Worm (Caenorhabditis elegans): ENCODE measurements around the gene ttbk-2.1.
"Not testable (repeated sequence)": the region's sequence is repeated elsewhere in the genome, so short reads cannot be mapped to it uniquely, and the experiment has no call there.

ttbk-2.1 gene

DNA sequence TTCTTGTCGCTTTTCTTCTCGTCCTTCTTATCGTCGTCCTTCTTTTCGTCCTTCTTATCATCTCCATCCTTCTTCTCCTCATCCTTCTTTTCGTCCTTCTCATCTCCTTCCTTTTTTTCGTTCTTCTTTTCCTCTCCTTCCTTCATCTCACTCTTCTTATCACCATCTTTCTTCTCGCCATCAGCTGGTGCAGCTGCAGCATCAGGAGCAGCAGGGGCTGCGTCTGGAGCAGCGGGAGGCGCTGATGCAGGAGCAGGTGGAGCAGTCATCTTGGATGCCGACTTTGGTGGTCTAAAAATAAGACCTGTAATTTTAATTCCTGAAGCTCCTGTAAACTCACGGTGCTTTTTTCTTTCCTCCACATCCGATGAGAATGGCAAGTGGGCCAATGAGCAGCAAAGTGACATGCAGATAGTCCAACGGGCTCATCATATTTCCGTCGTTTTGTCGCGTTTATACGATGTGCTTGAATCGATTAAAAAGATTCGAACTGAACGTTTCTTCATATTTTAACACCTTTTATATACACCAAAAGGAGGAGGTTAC, 33.1 kb upstream of the ttbk-2.1 start, which contains the start of gene cylc-1:
Gene cylc-1, minus strand, starts transcription at position 496 of the 546 bp plus-strand sequence.
- TF ChIP-seq aly-2, ceh-28, ceh-9 (tag; optimal IDR thresholded peaks at IDR 0.05): not testable (repeated sequence)

DNA sequence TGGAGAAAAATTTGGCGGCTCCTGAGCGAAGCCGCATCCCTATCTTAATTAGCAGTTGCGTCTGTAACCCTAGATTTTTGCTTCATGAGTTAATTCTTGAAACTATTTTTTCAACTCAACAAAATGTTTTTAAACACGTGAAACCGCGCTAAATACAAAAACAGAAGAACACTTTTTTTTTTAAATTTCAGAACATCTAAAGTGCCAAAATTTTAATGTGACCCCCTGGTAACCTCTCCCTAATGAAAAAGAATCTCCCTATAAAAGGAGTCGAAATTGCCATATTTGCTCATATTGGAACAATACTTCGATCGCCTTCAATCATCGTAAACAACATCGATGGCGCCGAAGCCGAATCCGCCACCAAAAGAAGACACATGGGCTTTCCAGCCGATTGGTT, 31.9 kb upstream of the ttbk-2.1 start, which contains the start of gene nsph-4.1:
Gene nsph-4.1, plus strand, starts transcription at position 301 of the 400 bp plus-strand sequence.
- not testable (repeated sequence) for TF ChIP-seq nhr-11, elt-3, R02D3.7 (tag; optimal IDR thresholded peaks at IDR 0.05)

DNA sequence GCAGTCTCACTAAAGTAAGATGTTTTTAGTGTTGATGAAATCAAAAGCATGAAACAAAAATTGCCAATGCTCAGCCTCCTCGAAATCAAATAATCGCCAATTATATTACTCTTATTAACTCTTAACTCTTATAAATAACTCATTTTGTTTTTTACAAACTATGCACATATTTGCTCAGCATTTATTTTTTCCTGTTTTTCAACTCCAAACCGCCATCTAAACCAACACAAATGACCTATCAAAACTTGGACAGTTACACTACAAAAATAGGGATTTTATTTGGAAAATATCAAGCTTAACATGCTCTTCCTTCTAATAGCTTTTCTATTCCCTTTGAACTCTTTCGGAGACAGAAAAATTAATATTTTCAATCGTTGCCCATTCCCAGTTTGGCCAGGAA, 29.9 kb upstream of the ttbk-2.1 start, which contains the start of gene thn-6:
Gene thn-6, plus strand, starts transcription at position 301 of the 400 bp plus-strand sequence.
- TF ChIP-seq aly-2 (tag; optimal IDR thresholded peaks at IDR 0.05) (no peak), eor-1 (tag; optimal IDR thresholded peaks at IDR 0.05) (no peak), ceh-82 (tag; optimal IDR thresholded peaks at IDR 0.05) (no peak), ceh-9 (tag; optimal IDR thresholded peaks at IDR 0.05) (no peak), nhr-67 (tag; optimal IDR thresholded peaks at IDR 0.05) (no peak), mdl-1 (tag; optimal IDR thresholded peaks at IDR 0.05) (no peak), nhr-237 (tag; optimal IDR thresholded peaks at IDR 0.05) (no peak), zag-1 (tag; optimal IDR thresholded peaks at IDR 0.05) (no peak), unc-39 (tag; optimal IDR thresholded peaks at IDR 0.05) (no peak), nhr-76 (tag; optimal IDR thresholded peaks at IDR 0.05) (no peak), lin-39 (tag; optimal IDR thresholded peaks at IDR 0.05) (no peak), elt-2 (tag; optimal IDR thresholded peaks at IDR 0.05) (no peak), R02D3.7 (tag; optimal IDR thresholded peaks at IDR 0.05) (no peak), nhr-25 (tag; optimal IDR thresholded peaks at IDR 0.05) (no peak), elt-1 (tag; optimal IDR thresholded peaks at IDR 0.05) (no peak), fkh-10 (GFP tag; optimal IDR thresholded peaks at IDR 0.05) (no peak), nhr-28 (tag; optimal IDR thresholded peaks at IDR 0.05) (no peak)

DNA sequence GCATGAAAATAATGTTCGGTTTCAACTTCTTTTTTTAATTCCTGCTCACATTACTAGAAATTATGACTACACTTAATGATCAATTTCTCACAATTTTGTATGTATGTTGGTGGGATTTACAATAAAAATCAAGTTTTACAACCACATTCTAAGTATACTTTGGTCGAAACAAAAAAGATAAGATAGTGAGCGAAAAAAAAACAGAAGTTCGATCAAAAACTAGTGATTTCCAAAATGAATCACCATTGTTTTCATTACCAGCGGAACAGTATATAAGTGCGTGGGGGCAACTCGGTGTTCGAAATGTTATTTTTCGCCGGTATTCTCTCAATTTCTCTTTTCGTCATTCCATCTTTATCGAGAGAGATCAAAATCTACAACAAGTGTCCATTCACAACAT, 28.0 kb upstream of the ttbk-2.1 start, which contains the start of gene thn-5:
Gene thn-5, plus strand, starts transcription at position 301 of the 400 bp plus-strand sequence.
- no peak for TF ChIP-seq lsy-12 (tag; optimal IDR thresholded peaks at IDR 0.05)
- no peak for TF ChIP-seq nhr-43 (tag; optimal IDR thresholded peaks at IDR 0.05; ENCODE audit: poor library complexity, severe bottlenecking)
- TF ChIP-seq lin-39 (tag; optimal IDR thresholded peaks at IDR 0.05): no peak
- TF ChIP-seq ZK546.5 (tag; optimal IDR thresholded peaks at IDR 0.05): no peak

DNA sequence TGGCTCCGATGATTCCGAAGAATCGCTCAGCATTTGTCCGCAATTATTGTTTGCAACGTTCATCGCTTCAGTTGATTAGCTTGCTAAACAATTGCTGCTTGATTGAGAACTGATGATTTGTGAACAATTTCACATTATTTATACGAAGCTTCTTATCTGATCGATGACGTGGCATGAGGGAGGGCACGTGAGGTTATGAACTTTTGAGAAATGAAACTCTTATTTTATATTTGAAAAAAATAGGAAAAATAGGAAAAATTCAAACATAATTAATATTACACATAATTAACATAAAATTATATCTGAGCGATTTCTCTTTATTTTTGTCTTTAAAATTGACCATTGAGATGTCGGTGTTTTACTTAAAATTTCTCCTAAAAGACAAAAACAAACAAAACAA, 3.8 kb upstream of the ttbk-2.1 start, which contains the start of gene F36H12.10:
Gene F36H12.10, minus strand, starts transcription at position 101 of the 400 bp plus-strand sequence.
- not testable (repeated sequence) for TF ChIP-seq ceh-28, aly-2, skn-1 (tag; optimal IDR thresholded peaks at IDR 0.05)

DNA sequence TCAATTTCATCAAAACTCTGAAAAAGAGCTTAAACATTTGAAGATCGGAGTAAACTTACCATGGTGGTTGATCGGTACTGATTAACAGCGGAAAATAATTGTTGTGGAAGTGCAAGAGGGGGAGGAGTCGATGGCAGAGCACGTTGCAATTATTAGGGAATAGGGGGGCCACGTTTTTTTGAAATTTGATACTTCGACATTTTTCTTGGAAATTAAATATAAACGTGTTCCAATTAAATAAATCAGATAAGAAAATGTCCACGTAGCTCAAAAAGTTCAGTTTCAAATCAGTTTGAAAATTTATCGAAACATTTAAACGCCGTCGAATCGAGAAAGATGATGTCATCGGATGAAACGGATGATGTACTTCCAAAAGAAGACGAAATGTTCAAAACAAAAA, 1.8 kb upstream of the ttbk-2.1 start, which contains the start of gene F36H12.9:
Gene F36H12.9, plus strand, starts transcription at position 301 of the 400 bp plus-strand sequence.
- TF ChIP-seq nhr-76, nhr-28, ceh-9 (tag; optimal IDR thresholded peaks at IDR 0.05): not testable (repeated sequence)

DNA sequence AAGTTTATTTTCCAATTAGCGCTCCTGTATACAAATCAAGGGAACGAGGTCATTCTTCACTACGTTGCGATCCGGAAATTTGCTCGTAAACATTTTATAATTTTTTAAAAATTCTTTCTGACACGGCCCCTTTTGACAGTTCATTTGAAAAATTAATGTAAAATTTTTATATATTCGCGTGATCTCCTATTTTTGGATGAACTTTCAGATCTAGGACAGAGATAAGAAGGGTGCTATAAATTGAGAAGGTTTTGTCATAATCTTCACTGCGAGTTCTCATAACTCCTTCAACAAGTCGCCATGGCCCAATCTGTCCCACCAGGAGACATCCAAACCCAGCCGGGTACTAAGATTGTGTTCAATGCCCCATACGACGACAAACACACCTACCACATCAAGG, 1.8 kb downstream of the ttbk-2.1 start, which contains the start of gene msp-19:
Gene msp-19, plus strand, starts transcription at position 301 of the 400 bp plus-strand sequence.
- not testable (repeated sequence) for TF ChIP-seq tbx-2, ztf-4, pha-4 (tag; optimal IDR thresholded peaks at IDR 0.05)

All from whole organism, L3 larva.